Worm (Caenorhabditis elegans) whole organism, late embryonic: ENCODE results near the gene srlf-12.

ENCODE experiments used
- C08G9.2 ChIP-seq: sonication (generic microtip); optimal IDR thresholded peaks from 2 replicates; lab custom pipeline; 2016; ENCODE audit warnings: mild to moderate bottlenecking, missing genetic modification characterization, moderate library complexity, missing compliant biosample characterization
- C38D4.7 ChIP-seq: fragments of 200-800 bp; sonication (Bioruptor generic); optimal IDR thresholded peaks from 2 replicates; lab custom pipeline; 2018; ENCODE audit warnings: mild to moderate bottlenecking, missing genetic modification characterization, moderate library complexity, missing compliant biosample characterization
- F13H6.1 ChIP-seq: sonication (generic microtip); optimal IDR thresholded peaks from 2 replicates; lab custom pipeline; 2016; ENCODE audit warnings: missing genetic modification characterization, missing compliant biosample characterization
- K02D7.2 ChIP-seq: sonication (generic microtip); optimal IDR thresholded peaks from 2 replicates; lab custom pipeline; 2017; ENCODE audit warnings: mild to moderate bottlenecking, missing genetic modification characterization, missing compliant biosample characterization
- K09A11.1 ChIP-seq: sonication (generic microtip); optimal IDR thresholded peaks from 2 replicates; lab custom pipeline; 2017; ENCODE audit warnings: antibody characterized with exemption, mild to moderate bottlenecking, missing genetic modification characterization, missing compliant biosample characterization; ENCODE audit not compliant: insufficient read depth
- T23F11.4 ChIP-seq: fragments of 200-800 bp; sonication (Bioruptor generic); optimal IDR thresholded peaks from 2 replicates; lab custom pipeline; 2018; ENCODE audit warnings: mild to moderate bottlenecking, missing genetic modification characterization, missing compliant biosample characterization
- Y22D7AL.16 ChIP-seq: sonication (generic microtip); optimal IDR thresholded peaks from 2 replicates; lab custom pipeline; 2016; ENCODE audit warnings: missing genetic modification characterization, missing compliant biosample characterization
- ama-1 ChIP-seq: fragments of 150-350 bp; optimal IDR thresholded peaks from 2 replicates; lab custom pipeline; 2014
- ceh-14 ChIP-seq: sonication (generic microtip); optimal IDR thresholded peaks from 2 replicates; lab custom pipeline; 2016; ENCODE audit warnings: missing genotype, missing genetic modification characterization, missing compliant biosample characterization
- ceh-18 ChIP-seq: sonication (generic microtip); optimal IDR thresholded peaks from 2 replicates; lab custom pipeline; 2016; ENCODE audit warnings: missing genetic modification characterization, missing compliant biosample characterization
- ceh-2 ChIP-seq: sonication (generic microtip); optimal IDR thresholded peaks from 2 replicates; lab custom pipeline; 2016; ENCODE audit warnings: missing genotype, missing genetic modification characterization, missing compliant biosample characterization
- ceh-22 ChIP-seq: sonication (generic microtip); optimal IDR thresholded peaks from 2 replicates; lab custom pipeline; 2017; ENCODE audit warnings: missing biosample characterization, missing genetic modification characterization
- ceh-24 ChIP-seq: sonication (generic microtip); optimal IDR thresholded peaks from 2 replicates; lab custom pipeline; 2016; ENCODE audit warnings: mild to moderate bottlenecking, missing genetic modification characterization, missing compliant biosample characterization
- ceh-31 ChIP-seq: sonication (generic microtip); optimal IDR thresholded peaks from 2 replicates; lab custom pipeline; 2016; ENCODE audit warnings: missing genetic modification characterization, missing compliant biosample characterization
- ceh-34 ChIP-seq: sonication (generic microtip); optimal IDR thresholded peaks from 2 replicates; lab custom pipeline; 2016; ENCODE audit warnings: mild to moderate bottlenecking, missing genetic modification characterization, missing compliant biosample characterization
- ceh-45 ChIP-seq: fragments of 200-800 bp; sonication (Bioruptor generic); IDR thresholded peaks from 2 replicates; pipeline ENCODE4 v1.3.6; 2022; ENCODE audit warnings: missing genetic modification reagents, missing genetic modification characterization, missing compliant biosample characterization
- ceh-48 ChIP-seq: sonication (generic microtip); optimal IDR thresholded peaks from 2 replicates; lab custom pipeline; 2016; ENCODE audit warnings: missing genetic modification characterization, inconsistent platforms, missing compliant biosample characterization
- ceh-9 ChIP-seq: sonication (generic microtip); optimal IDR thresholded peaks from 2 replicates; lab custom pipeline; 2016; ENCODE audit warnings: mild to moderate bottlenecking, missing genetic modification characterization, inconsistent platforms, missing compliant biosample characterization
- che-1 ChIP-seq: sonication (generic microtip); optimal IDR thresholded peaks from 2 replicates; lab custom pipeline; 2016; ENCODE audit warnings: mild to moderate bottlenecking, missing genetic modification characterization, missing compliant biosample characterization
- dve-1 ChIP-seq: sonication (generic microtip); optimal IDR thresholded peaks from 2 replicates; lab custom pipeline; 2017; ENCODE audit warnings: antibody characterized with exemption, mild to moderate bottlenecking, missing genetic modification characterization, missing compliant biosample characterization
- eyg-1 ChIP-seq: sonication (generic microtip); optimal IDR thresholded peaks from 2 replicates; lab custom pipeline; 2016; ENCODE audit warnings: missing genotype, missing genetic modification characterization, missing compliant biosample characterization
- fax-1 ChIP-seq: sonication (generic microtip); optimal IDR thresholded peaks from 2 replicates; lab custom pipeline; 2016; ENCODE audit warnings: missing genotype, missing genetic modification characterization, missing compliant biosample characterization
- fkh-10 ChIP-seq: fragments of 150-350 bp; optimal IDR thresholded peaks from 2 replicates; lab custom pipeline; 2014; ENCODE audit warnings: missing biosample characterization, missing genetic modification reagents, missing genetic modification characterization
- hlh-15 ChIP-seq: sonication (generic microtip); optimal IDR thresholded peaks from 2 replicates; lab custom pipeline; 2016; ENCODE audit warnings: missing genetic modification characterization, missing compliant biosample characterization
- hlh-30 ChIP-seq: sonication (generic microtip); optimal IDR thresholded peaks from 2 replicates; lab custom pipeline; 2017; ENCODE audit warnings: antibody characterized with exemption, missing genetic modification characterization, missing compliant biosample characterization; ENCODE audit not compliant: insufficient read depth
- lim-6 ChIP-seq: sonication (generic microtip); optimal IDR thresholded peaks from 2 replicates; lab custom pipeline; 2016; ENCODE audit warnings: missing genetic modification characterization, missing compliant biosample characterization
- odd-2 ChIP-seq: sonication (generic microtip); optimal IDR thresholded peaks from 2 replicates; lab custom pipeline; 2017; ENCODE audit warnings: antibody characterized with exemption, mild to moderate bottlenecking, missing genetic modification characterization, missing compliant biosample characterization
- pat-9 ChIP-seq: fragments of 200-800 bp; sonication (Bioruptor generic); optimal IDR thresholded peaks from 2 replicates; lab custom pipeline; 2018; ENCODE audit warnings: mild to moderate bottlenecking, missing genetic modification characterization, moderate library complexity, missing compliant biosample characterization
- pax-1 ChIP-seq: fragments of 150-350 bp; optimal IDR thresholded peaks from 2 replicates; lab custom pipeline; 2014; ENCODE audit warnings: missing biosample characterization, missing genetic modification characterization
- pha-2 ChIP-seq: sonication (generic microtip); optimal IDR thresholded peaks from 2 replicates; lab custom pipeline; 2017; ENCODE audit warnings: mild to moderate bottlenecking, missing genetic modification characterization, missing compliant biosample characterization
- pha-4 ChIP-seq: fragments of 150-350 bp; optimal IDR thresholded peaks from 2 replicates; lab custom pipeline; 2018; ENCODE audit warnings: missing biosample characterization, missing genetic modification reagents, missing genetic modification characterization
- pros-1 ChIP-seq: fragments of 150-350 bp; optimal IDR thresholded peaks from 2 replicates; lab custom pipeline; 2014; ENCODE audit warnings: missing biosample characterization, missing genetic modification reagents, missing genetic modification characterization
- ref-2 ChIP-seq: sonication (generic microtip); optimal IDR thresholded peaks from 2 replicates; lab custom pipeline; 2016; ENCODE audit warnings: missing genetic modification characterization, missing compliant biosample characterization
- rnt-1 ChIP-seq: sonication (generic microtip); optimal IDR thresholded peaks from 2 replicates; lab custom pipeline; 2016; ENCODE audit warnings: missing genetic modification characterization, missing compliant biosample characterization
- sox-2 ChIP-seq: fragments of 200-800 bp; sonication (Bioruptor generic); IDR thresholded peaks from 2 replicates; pipeline ENCODE4 v1.3.6; 2022; ENCODE audit warnings: missing genetic modification reagents, missing genetic modification characterization, missing compliant biosample characterization
- sox-4 ChIP-seq: sonication (generic microtip); optimal IDR thresholded peaks from 2 replicates; lab custom pipeline; 2017; ENCODE audit warnings: mild to moderate bottlenecking, missing genetic modification characterization, inconsistent platforms, missing compliant biosample characterization
- tbx-2 ChIP-seq: sonication (generic microtip); optimal IDR thresholded peaks from 2 replicates; lab custom pipeline; 2016; ENCODE audit warnings: missing genetic modification characterization, missing compliant biosample characterization
- tbx-7 ChIP-seq: sonication (generic microtip); optimal IDR thresholded peaks from 2 replicates; lab custom pipeline; 2016; ENCODE audit warnings: missing genotype, missing genetic modification characterization, missing compliant biosample characterization
- unc-42 ChIP-seq: sonication (generic microtip); optimal IDR thresholded peaks from 2 replicates; lab custom pipeline; 2016; ENCODE audit warnings: missing genotype, missing genetic modification characterization, missing compliant biosample characterization
- unc-55 ChIP-seq: sonication (generic microtip); optimal IDR thresholded peaks from 2 replicates; lab custom pipeline; 2017; ENCODE audit warnings: missing biosample characterization, missing genetic modification reagents, missing genetic modification characterization
- ztf-16 ChIP-seq: sonication (generic microtip); optimal IDR thresholded peaks from 2 replicates; lab custom pipeline; 2017; ENCODE audit warnings: missing genetic modification characterization, missing compliant biosample characterization

srlf-12 gene

ce11 chrIV:10916134-10916533 is 24.2 kb upstream of the srlf-12 start:
- TF ChIP-seq rnt-1 (tag; lab: Kevin White, UChicago), result no peak
- TF ChIP-seq F13H6.1 (tag; lab: Kevin White, UChicago), result no peak
- TF ChIP-seq C38D4.7 (GFP tag; lab: Kevin White, UChicago), result no peak
- TF ChIP-seq pha-2, result no peak
- no peak for TF ChIP-seq odd-2
- TF ChIP-seq ceh-2, result no peak
- TF ChIP-seq pat-9 (tag; lab: Kevin White, UChicago), result no peak
- TF ChIP-seq dve-1, result no peak
- TF ChIP-seq hlh-15 (tag; lab: Kevin White, UChicago), result no peak
- TF ChIP-seq ceh-48 (tag; lab: Kevin White, UChicago), result no peak
- TF ChIP-seq lim-6, result no peak
- TF ChIP-seq hlh-30 (tag; lab: Kevin White, UChicago), result no peak
- no peak for TF ChIP-seq ama-1 (lab: Kevin White, UChicago)
- no peak for TF ChIP-seq ref-2 (tag; lab: Kevin White, UChicago)
- no peak for TF ChIP-seq pha-4 (tag; lab: Kevin White, UChicago)

ce11 chrIV:10915388-10915787 is 23.5 kb upstream of the srlf-12 start, which contains the start of gene ZK593.3:
ZK593.3 (plus strand) TSS chrIV:10915688.
- TF ChIP-seq eyg-1 (tag; lab: Kevin White, UChicago) (no peak), Y22D7AL.16 (tag; lab: Kevin White, UChicago) (no peak), ceh-14 (tag; lab: Kevin White, UChicago) (no peak), ceh-45 (GFP tag; lab: Robert Waterston, UW) (no peak), K02D7.2 (tag; lab: Kevin White, UChicago) (no peak), unc-55 (GFP tag; lab: Kevin White, UChicago) (no peak), ztf-16 (tag; lab: Kevin White, UChicago) (no peak), hlh-30 (tag; lab: Kevin White, UChicago) (no peak), T23F11.4 (GFP tag; lab: Kevin White, UChicago) (no peak), pros-1 (no peak), che-1 (tag; lab: Kevin White, UChicago) (no peak)

- TF ChIP-seq ceh-48 (tag; lab: Kevin White, UChicago) (no peak), tbx-2 (no peak), ceh-45 (GFP tag; lab: Robert Waterston, UW) (no peak), C08G9.2 (tag; lab: Kevin White, UChicago) (no peak), fax-1 (no peak), ceh-22 (no peak), K09A11.1 (tag; lab: Kevin White, UChicago) (no peak), pros-1 (no peak), sox-4 (no peak), rnt-1 (tag; lab: Kevin White, UChicago) (no peak), unc-42 (tag; lab: Kevin White, UChicago) (no peak), lim-6 (no peak)
These were observed 21.2 kb upstream of the srlf-12 start, which contains the start of gene ZK593.2 for ce11 chrIV:10913081-10913480. ZK593.2 (plus strand) TSS chrIV:10913381.

- TF ChIP-seq ceh-24 (no peak), ceh-9 (tag; lab: Kevin White, UChicago) (no peak), ceh-18 (no peak), K09A11.1 (tag; lab: Kevin White, UChicago) (no peak), fkh-10 (no peak), dve-1 (no peak), tbx-7 (tag; lab: Kevin White, UChicago) (no peak), pros-1 (no peak), sox-2 (GFP tag; lab: Robert Waterston, UW) (no peak), ceh-31 (tag; lab: Kevin White, UChicago) (no peak), ceh-34 (tag; lab: Kevin White, UChicago) (no peak), ceh-14 (tag; lab: Kevin White, UChicago) (no peak), T23F11.4 (GFP tag; lab: Kevin White, UChicago) (no peak), ama-1 (lab: Kevin White, UChicago) (no peak), C08G9.2 (tag; lab: Kevin White, UChicago) (no peak), pax-1 (tag; lab: Kevin White, UChicago) (no peak), ref-2 (tag; lab: Kevin White, UChicago) (no peak), ztf-16 (tag; lab: Kevin White, UChicago) (no peak), K02D7.2 (tag; lab: Kevin White, UChicago) (no peak)
These were observed 17.8 kb upstream of the srlf-12 start, which contains the start of gene pyk-2 for ce11 chrIV:10909708-10910107. pyk-2 (plus strand) TSS chrIV:10909913.
